Fruit fly (Drosophila melanogaster): ENCODE results near the gene CG5245.

- peak in 1 of 2 experiments; percentile 30 for TF ChIP-seq CTCF (optimal IDR thresholded peaks at IDR 0.05)
- TF ChIP-seq CG8478 (optimal IDR thresholded peaks at IDR 0.05), result no peak
These were observed 15.9 kb upstream of the CG5245 start, which contains the start of the genes Dip-C and pps for dm6 chr3R:12413274-12413958.
